Worm (Caenorhabditis elegans) whole organism, late embryonic: Measurements from ENCODE around the gene C35A5.6.

Source experiments
- ama-1 ChIP-seq: fragments of 150-350 bp; optimal IDR thresholded peaks from 2 replicates; lab custom pipeline; 2014
- ceh-14 ChIP-seq: sonication (generic microtip); optimal IDR thresholded peaks from 2 replicates; lab custom pipeline; 2016; ENCODE audit warnings: missing genotype, missing genetic modification characterization, missing compliant biosample characterization
- hlh-6 ChIP-seq: sonication (generic microtip); optimal IDR thresholded peaks from 2 replicates; lab custom pipeline; 2016; ENCODE audit warnings: missing genotype, missing genetic modification characterization, missing compliant biosample characterization
- nfya-1 ChIP-seq: sonication (generic microtip); optimal IDR thresholded peaks from 2 replicates; lab custom pipeline; 2017; ENCODE audit warnings: missing genetic modification characterization, mild to moderate bottlenecking, missing compliant biosample characterization, antibody characterized with exemption, moderate library complexity
- unc-42 ChIP-seq: sonication (generic microtip); optimal IDR thresholded peaks from 2 replicates; lab custom pipeline; 2016; ENCODE audit warnings: missing genotype, missing genetic modification characterization, missing compliant biosample characterization

- TF ChIP-seq hlh-6 (tag; lab: Kevin White, UChicago) (no peak), ceh-14 (tag; lab: Kevin White, UChicago) (no peak), ama-1 (lab: Kevin White, UChicago) (no peak), nfya-1 (tag; lab: Kevin White, UChicago) (no peak), unc-42 (tag; lab: Kevin White, UChicago) (no peak)
Observed at ce11 chrV:10549717-10550116, 40.8 kb downstream of the C35A5.6 start, which contains the start of gene F32G8.2.
